Fruit fly (Drosophila melanogaster) whole organism, embryonic: Measurements from ENCODE around the gene ida.

ENCODE experiments used
- ATbp ChIP-seq: fragments of 200-800 bp; sonication (Bioruptor generic); optimal IDR thresholded peaks from 2 replicates; lab custom pipeline; 2017; ENCODE audit warnings: missing biosample characterization, mild to moderate bottlenecking, missing genetic modification characterization, missing genetic modification reagents
- Atf6 ChIP-seq: fragments of 200-800 bp; sonication (Bioruptor generic); IDR thresholded peaks from 2 replicates; pipeline ENCODE4 v1.3.6; 2022; ENCODE audit warnings: missing biosample characterization, missing genetic modification characterization
- Awh ChIP-seq: fragments of 200-800 bp; sonication (Bioruptor generic); IDR thresholded peaks from 2 replicates; pipeline ENCODE4, ENCODE4 v1.3.6; 2022; ENCODE audit warnings: missing biosample characterization, missing genetic modification characterization
- B-H2 ChIP-seq: fragments of 200-800 bp; sonication (Bioruptor generic); optimal IDR thresholded peaks from 2 replicates; lab custom pipeline; 2018; ENCODE audit warnings: missing biosample characterization, mild to moderate bottlenecking, missing genetic modification characterization
- BtbVII ChIP-seq: fragments of 200-800 bp; sonication (Bioruptor generic); optimal IDR thresholded peaks from 3 replicates; lab custom pipeline; 2017; ENCODE audit warnings: missing biosample characterization, mild to moderate bottlenecking, missing genetic modification characterization
- CG10274 ChIP-seq: fragments of 200-800 bp; sonication (Bioruptor generic); optimal IDR thresholded peaks from 3 replicates; lab custom pipeline; 2017; ENCODE audit warnings: missing biosample characterization, mild to moderate bottlenecking, missing genetic modification characterization
- CG11695 ChIP-seq: fragments of 200-800 bp; sonication (Bioruptor generic); IDR thresholded peaks from 3 replicates; pipeline ENCODE4 v1.3.6; 2022; ENCODE audit warnings: missing biosample characterization, missing genetic modification characterization
- CG11696 ChIP-seq: fragments of 200-800 bp; sonication (Bioruptor generic); IDR thresholded peaks from 2 replicates; pipeline ENCODE4 v1.3.6; 2022; ENCODE audit warnings: missing biosample characterization, missing genetic modification characterization
- CG12236 ChIP-seq: fragments of 200-800 bp; sonication (Bioruptor generic); optimal IDR thresholded peaks from 2 replicates; lab custom pipeline; 2016; ENCODE audit warnings: missing biosample characterization, missing genetic modification characterization
- CG1602 ChIP-seq: fragments of 200-800 bp; sonication (Bioruptor generic); optimal IDR thresholded peaks from 3 replicates; lab custom pipeline; 2016; ENCODE audit warnings: missing biosample characterization, missing genetic modification characterization
- CG18476 ChIP-seq: fragments of 200-800 bp; sonication (Bioruptor generic); optimal IDR thresholded peaks from 2 replicates; lab custom pipeline; 2016; ENCODE audit warnings: missing biosample characterization, mild to moderate bottlenecking, missing genetic modification characterization
- CG2202 ChIP-seq: fragments of 200-800 bp; sonication (Bioruptor generic); optimal IDR thresholded peaks from 2 replicates; lab custom pipeline; 2018; ENCODE audit warnings: missing biosample characterization, mild to moderate bottlenecking, missing genetic modification characterization
- CG30431 ChIP-seq: fragments of 200-800 bp; sonication (Bioruptor generic); optimal IDR thresholded peaks from 2 replicates; lab custom pipeline; 2017; ENCODE audit warnings: missing biosample characterization, missing genetic modification characterization
- CG31388 ChIP-seq: fragments of 200-800 bp; sonication (Bioruptor generic); optimal IDR thresholded peaks from 2 replicates; lab custom pipeline; 2016; ENCODE audit warnings: missing biosample characterization, missing genetic modification characterization
- CG3726 ChIP-seq: fragments of 200-800 bp; sonication (Bioruptor generic); IDR thresholded peaks from 3 replicates; pipeline ENCODE4, ENCODE4 v1.3.6; 2022; ENCODE audit warnings: missing biosample characterization, missing genetic modification characterization
- CG3995 ChIP-seq: fragments of 200-800 bp; sonication (Bioruptor generic); optimal IDR thresholded peaks from 3 replicates; lab custom pipeline; 2016; ENCODE audit warnings: missing biosample characterization, missing genetic modification characterization
- CG5180 ChIP-seq: fragments of 200-800 bp; sonication (Bioruptor generic); optimal IDR thresholded peaks from 3 replicates; lab custom pipeline; 2017; ENCODE audit warnings: missing biosample characterization, missing genetic modification characterization, mild to moderate bottlenecking, moderate library complexity, missing genetic modification reagents
- CG6254 ChIP-seq: fragments of 200-800 bp; sonication (Bioruptor generic); optimal IDR thresholded peaks from 3 replicates; lab custom pipeline; 2017; ENCODE audit warnings: mild to moderate bottlenecking, missing biosample characterization, missing genetic modification reagents, missing genetic modification characterization
- CG6689 ChIP-seq: fragments of 200-800 bp; sonication (Bioruptor generic); IDR thresholded peaks from 2 replicates; pipeline ENCODE4 v1.3.6; 2022; ENCODE audit warnings: missing biosample characterization, missing genetic modification characterization
- CG6813 ChIP-seq: fragments of 200-800 bp; sonication (Bioruptor generic); optimal IDR thresholded peaks from 2 replicates; lab custom pipeline; 2017; ENCODE audit warnings: missing biosample characterization, missing genetic modification characterization, mild to moderate bottlenecking, moderate library complexity, missing genetic modification reagents
- Camta ChIP-seq: fragments of 200-800 bp; sonication (Bioruptor generic); optimal IDR thresholded peaks from 2 replicates; lab custom pipeline; 2016; ENCODE audit warnings: missing biosample characterization, missing genetic modification characterization
- Dad ChIP-seq: fragments of 200-800 bp; sonication (Bioruptor generic); optimal IDR thresholded peaks from 3 replicates; lab custom pipeline; 2016; ENCODE audit warnings: missing biosample characterization, missing genetic modification characterization
- Fer3 ChIP-seq: fragments of 200-800 bp; sonication (Bioruptor generic); optimal IDR thresholded peaks from 2 replicates; lab custom pipeline; 2018; ENCODE audit warnings: missing biosample characterization, mild to moderate bottlenecking, missing genetic modification characterization, moderate library complexity
- Gsc ChIP-seq: fragments of 200-800 bp; sonication (Bioruptor generic); IDR thresholded peaks from 2 replicates; pipeline ENCODE4 v1.3.6; 2022; ENCODE audit warnings: missing biosample characterization, missing genetic modification characterization
- HHEX ChIP-seq: fragments of 200-800 bp; sonication (Bioruptor generic); optimal IDR thresholded peaks from 3 replicates; lab custom pipeline; 2017; ENCODE audit warnings: missing biosample characterization, mild to moderate bottlenecking, missing genetic modification characterization, missing genetic modification reagents
- Opbp ChIP-seq: fragments of 200-800 bp; sonication (Bioruptor generic); IDR thresholded peaks from 3 replicates; pipeline ENCODE4 v1.3.6; 2022; ENCODE audit warnings: missing biosample characterization, missing genetic modification characterization; ENCODE audit not compliant: partially characterized antibody
- aop ChIP-seq: fragments of 200-800 bp; sonication (Bioruptor generic); IDR thresholded peaks from 2 replicates; pipeline ENCODE4 v1.3.6; 2022; ENCODE audit warnings: missing biosample characterization, missing genetic modification characterization
- ara ChIP-seq: fragments of 200-800 bp; sonication (Bioruptor generic); IDR thresholded peaks from 2 replicates; pipeline ENCODE4 v1.3.6; 2022; ENCODE audit warnings: missing biosample characterization, missing genetic modification characterization
- bsh ChIP-seq, 2 experiments: fragments of 200-800 bp; sonication (Bioruptor generic); optimal IDR thresholded peaks; 2 replicates each; lab custom pipeline; 2017 to 2018; ENCODE audit warnings: mild to moderate bottlenecking in 2 of 2, missing biosample characterization in 2 of 2, missing genetic modification characterization in 2 of 2, moderate library complexity in 1 of 2
- da ChIP-seq: fragments of 200-800 bp; sonication (Bioruptor generic); optimal IDR thresholded peaks from 2 replicates; lab custom pipeline; 2016; ENCODE audit warnings: missing biosample characterization, missing genetic modification characterization
- dan ChIP-seq: fragments of 200-800 bp; sonication (Bioruptor generic); IDR thresholded peaks from 2 replicates; pipeline ENCODE4 v1.3.6; 2022; ENCODE audit warnings: missing biosample characterization, missing genetic modification characterization
- dm ChIP-seq: fragments of 200-800 bp; sonication (Bioruptor generic); optimal IDR thresholded peaks from 3 replicates; lab custom pipeline; 2016; ENCODE audit warnings: missing biosample characterization, missing genetic modification characterization
- fd3F ChIP-seq: fragments of 200-800 bp; sonication (Bioruptor generic); optimal IDR thresholded peaks from 2 replicates; lab custom pipeline; 2018; ENCODE audit warnings: missing biosample characterization, mild to moderate bottlenecking, missing genetic modification characterization, moderate library complexity
- ham ChIP-seq: fragments of 200-800 bp; sonication (Bioruptor generic); IDR thresholded peaks from 2 replicates; pipeline ENCODE4 v1.3.6; 2022; ENCODE audit warnings: missing biosample characterization, missing genetic modification characterization
- insv ChIP-seq, 2 experiments: fragments of 200-800 bp; sonication (Bioruptor generic); optimal IDR thresholded peaks; 3 replicates each; lab custom pipeline; 2016 to 2018; ENCODE audit warnings: missing biosample characterization in 2 of 2, missing genetic modification characterization in 2 of 2
- kay ChIP-seq: fragments of 200-800 bp; sonication (Bioruptor generic); optimal IDR thresholded peaks from 2 replicates; lab custom pipeline; 2016; ENCODE audit warnings: missing biosample characterization, missing genetic modification characterization
- lab ChIP-seq: fragments of 200-800 bp; sonication (Bioruptor generic); optimal IDR thresholded peaks from 3 replicates; lab custom pipeline; 2017; ENCODE audit warnings: missing biosample characterization, missing genetic modification characterization, mild to moderate bottlenecking, moderate library complexity, missing genetic modification reagents
- mirr ChIP-seq: fragments of 200-800 bp; sonication (Bioruptor generic); optimal IDR thresholded peaks from 3 replicates; lab custom pipeline; 2018; ENCODE audit warnings: missing biosample characterization, mild to moderate bottlenecking, missing genetic modification characterization
- nmo ChIP-seq: fragments of 200-800 bp; sonication (Bioruptor generic); optimal IDR thresholded peaks from 2 replicates; lab custom pipeline; 2018; ENCODE audit warnings: missing biosample characterization, mild to moderate bottlenecking, missing genetic modification characterization, moderate library complexity
- phol ChIP-seq: fragments of 200-800 bp; sonication (Bioruptor generic); optimal IDR thresholded peaks from 3 replicates; lab custom pipeline; 2018; ENCODE audit warnings: missing biosample characterization, mild to moderate bottlenecking, missing genetic modification characterization, moderate library complexity
- prd ChIP-seq, 3 experiments: fragments of >200 bp in 2 of 3; fragments of 200-800 bp in 1 of 3; sonication (Bioruptor generic) in 1 of 3; optimal IDR thresholded peaks in 2 of 3; IDR thresholded peaks in 1 of 3; 2 replicates in 2 of 3; 3 replicates in 1 of 3; pipeline versions ENCODE4 v1.3.6 to Lab custom; 2017 to 2022; ENCODE audit warnings: missing biosample characterization in 1 of 3, missing genetic modification characterization in 1 of 3
- sna ChIP-seq: fragments of 200-800 bp; sonication (Bioruptor generic); IDR thresholded peaks from 2 replicates; pipeline ENCODE4 v1.3.6; 2022; ENCODE audit warnings: missing biosample characterization, missing genetic modification characterization; ENCODE audit not compliant: partially characterized antibody
- sr ChIP-seq: fragments of 200-800 bp; sonication (Bioruptor generic); IDR thresholded peaks from 3 replicates; pipeline ENCODE4 v1.3.6; 2022; ENCODE audit warnings: missing biosample characterization, missing genetic modification characterization
- stwl ChIP-seq: fragments of 200-800 bp; sonication (Bioruptor generic); optimal IDR thresholded peaks from 3 replicates; lab custom pipeline; 2018; ENCODE audit warnings: missing biosample characterization, mild to moderate bottlenecking, missing genetic modification characterization, moderate library complexity
- unc-4 ChIP-seq: fragments of 200-800 bp; sonication (Bioruptor generic); IDR thresholded peaks from 2 replicates; pipeline ENCODE4 v1.3.6; 2022; ENCODE audit warnings: missing biosample characterization, missing genetic modification characterization; ENCODE audit not compliant: partially characterized antibody
- vvl ChIP-seq: fragments of 200-800 bp; sonication (Bioruptor generic); IDR thresholded peaks from 2 replicates; pipeline ENCODE4 v1.3.6; 2022; ENCODE audit warnings: missing biosample characterization, missing genetic modification characterization
- wor ChIP-seq: fragments of 200-800 bp; sonication (Bioruptor generic); IDR thresholded peaks from 2 replicates; pipeline ENCODE4 v1.3.6; 2022; ENCODE audit warnings: missing biosample characterization, missing genetic modification characterization
- zfh1 ChIP-seq: fragments of 200-800 bp; sonication (Bioruptor generic); IDR thresholded peaks from 3 replicates; pipeline ENCODE4 v1.3.6; 2022; ENCODE audit warnings: missing biosample characterization, missing genetic modification characterization

ida gene

DNA sequence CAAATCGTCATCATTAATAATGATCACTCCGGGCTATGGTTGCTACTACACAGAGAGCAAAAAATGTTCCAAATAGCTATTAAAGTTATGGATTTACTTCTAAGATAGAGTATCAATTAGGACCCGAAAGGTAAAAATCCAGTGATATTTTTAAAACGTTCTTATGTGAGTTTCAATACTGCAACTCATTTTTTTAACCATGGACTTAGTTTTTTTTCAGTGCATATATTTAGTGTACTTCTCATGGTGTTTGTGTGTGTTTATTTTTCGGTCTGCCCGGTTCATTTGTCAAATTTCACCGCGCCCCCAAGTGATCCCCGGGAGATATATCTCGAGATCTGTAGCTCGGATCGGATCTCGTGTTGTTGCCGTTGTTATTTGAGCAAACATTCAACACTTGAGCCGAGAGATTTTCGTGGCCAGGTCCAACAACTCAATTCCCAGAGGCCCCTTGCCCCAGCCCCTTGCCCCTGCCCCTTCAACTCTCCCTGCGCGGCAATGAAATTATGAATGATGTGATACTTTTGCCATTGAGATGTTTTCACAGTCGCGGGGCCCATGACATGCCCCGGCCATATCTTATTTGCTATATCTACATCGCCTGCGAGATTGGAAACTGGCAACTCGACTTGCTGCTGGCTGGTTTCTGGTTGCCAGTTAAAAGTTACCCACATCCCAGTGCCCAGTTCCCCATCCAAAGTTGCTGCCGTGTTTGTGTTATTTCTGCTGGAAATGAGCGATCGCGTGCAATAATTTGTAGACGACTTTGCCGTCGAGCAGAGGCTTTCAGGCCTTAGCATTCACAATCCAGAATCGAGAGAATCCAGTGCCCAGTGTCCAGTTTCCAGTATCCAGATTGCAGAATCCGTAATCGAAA, 42.4 kb upstream of the ida start (continued):
- TF ChIP-seq nmo (peak; percentile 85), mirr (GFP tag; lab: Kevin White, UChicago) (no peak), BtbVII (no peak), CG12236 (GFP tag; lab: Kevin White, UChicago) (peak; percentile 71), CG2202 (tag; lab: Kevin White, UChicago) (peak; percentile 76), Opbp (GFP tag; lab: Robert Waterston, UW) (no peak), CG1602 (GFP tag; lab: Kevin White, UChicago) (peak; percentile 83), CG3995 (GFP tag; lab: Kevin White, UChicago) (no peak), CG30431 (GFP tag; lab: Kevin White, UChicago) (peak; percentile 49), zfh1 (GFP tag; lab: Robert Waterston, UW) (peak; percentile 76; the same call in 2 of the 3 replicates), kay (GFP tag; lab: Kevin White, UChicago) (peak; percentile 32), sna (GFP tag; lab: Robert Waterston, UW) (no peak), aop (GFP tag; lab: Robert Waterston, UW) (no peak), CG6689 (GFP tag; lab: Robert Waterston, UW) (peak; percentile 48), prd (optimal IDR thresholded peaks at IDR 0.05; lab: Kevin White, UChicago) (no peak), prd (GFP tag; IDR thresholded peaks at IDR 0.05; lab: Robert Waterston, UW) (peak; percentile 74; the same call in 2 of the 3 replicates), Dad (GFP tag; lab: Kevin White, UChicago) (peak; percentile 22), CG11695 (0 out of 3 replicates have a peak, but pooled peaks have one; percentile 54), CG6254 (peak; percentile 63), CG31388 (GFP tag; lab: Kevin White, UChicago) (no peak), Gsc (GFP tag; lab: Robert Waterston, UW) (0 out of 2 replicates have a peak, but pooled peaks have one; percentile 16), Fer3 (tag; lab: Kevin White, UChicago) (peak; percentile 46), dan (GFP tag; lab: Robert Waterston, UW) (no peak), lab (GFP tag; lab: Kevin White, UChicago) (peak; percentile 37), da (GFP tag; lab: Kevin White, UChicago) (peak; percentile 32), Awh (peak; percentile 84), CG18476 (GFP tag; lab: Kevin White, UChicago) (peak; percentile 56), sr (GFP tag; lab: Robert Waterston, UW) (no peak), CG11696 (GFP tag; lab: Robert Waterston, UW) (no peak), ATbp (GFP tag; lab: Kevin White, UChicago) (peak; percentile 3), CG6813 (GFP tag; lab: Kevin White, UChicago) (peak; percentile 63), wor (0 out of 2 replicates have a peak, but pooled peaks have one; percentile 19), stwl (tag; lab: Kevin White, UChicago) (peak; percentile 48), Camta (GFP tag; lab: Kevin White, UChicago) (peak; percentile 49), phol (peak; percentile 85), CG3726 (no peak), B-H2 (no peak), ham (GFP tag; lab: Robert Waterston, UW) (no peak), Atf6 (GFP tag; lab: Robert Waterston, UW) (no peak), insv (GFP tag; optimal IDR thresholded peaks at IDR 0.05; lab: Kevin White, UChicago) (no peak), dm (GFP tag; lab: Kevin White, UChicago) (peak; percentile 54), ara (GFP tag; lab: Robert Waterston, UW) (peak; percentile 67), CG10274 (GFP tag; lab: Kevin White, UChicago) (no peak), vvl (peak; percentile 51; the same call in 1 of the 2 replicates), HHEX (GFP tag; lab: Kevin White, UChicago) (peak; percentile 38), CG5180 (GFP tag; lab: Kevin White, UChicago) (no peak), fd3F (no peak), bsh (GFP tag; optimal IDR thresholded peaks at IDR 0.05; lab: Kevin White, UChicago) (peak in 1 of 2 experiments; percentile 88), unc-4 (GFP tag; lab: Robert Waterston, UW) (no peak)
